Worm (Caenorhabditis elegans) whole organism, dauer: ENCODE data around the gene fbxa-36.
"Not testable (repeated sequence)": the region's sequence is repeated elsewhere in the genome, so short reads cannot be mapped to it uniquely, and the experiment has no call there.

ENCODE experiments used
- unc-62 ChIP-seq: sonication (generic microtip); optimal IDR thresholded peaks from 2 replicates; lab custom pipeline; 2017; ENCODE audit warnings: missing biosample characterization, missing genetic modification reagents, missing genetic modification characterization

The fbxa-36 gene

DNA sequence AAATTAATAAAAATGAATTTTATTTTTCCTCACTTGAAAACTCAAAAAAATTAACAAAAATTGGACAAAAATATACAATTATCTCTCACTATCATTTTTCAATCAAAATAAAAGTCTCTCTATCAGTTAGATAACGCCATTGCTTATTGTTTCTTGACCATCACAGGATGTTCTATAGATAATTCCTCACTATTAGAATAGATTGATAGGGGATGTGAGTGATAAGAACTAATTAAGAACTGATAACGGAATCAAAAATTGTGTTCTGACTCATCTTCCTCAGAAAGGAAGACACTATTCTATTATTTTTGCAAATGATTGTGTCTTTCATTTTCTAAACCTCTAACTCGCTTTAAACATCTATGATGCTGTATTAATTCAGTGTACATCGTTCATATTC lies 3.9 kb downstream of the fbxa-36 start:
- TF ChIP-seq unc-62 (GFP tag; lab: Kevin White, UChicago): no peak

DNA sequence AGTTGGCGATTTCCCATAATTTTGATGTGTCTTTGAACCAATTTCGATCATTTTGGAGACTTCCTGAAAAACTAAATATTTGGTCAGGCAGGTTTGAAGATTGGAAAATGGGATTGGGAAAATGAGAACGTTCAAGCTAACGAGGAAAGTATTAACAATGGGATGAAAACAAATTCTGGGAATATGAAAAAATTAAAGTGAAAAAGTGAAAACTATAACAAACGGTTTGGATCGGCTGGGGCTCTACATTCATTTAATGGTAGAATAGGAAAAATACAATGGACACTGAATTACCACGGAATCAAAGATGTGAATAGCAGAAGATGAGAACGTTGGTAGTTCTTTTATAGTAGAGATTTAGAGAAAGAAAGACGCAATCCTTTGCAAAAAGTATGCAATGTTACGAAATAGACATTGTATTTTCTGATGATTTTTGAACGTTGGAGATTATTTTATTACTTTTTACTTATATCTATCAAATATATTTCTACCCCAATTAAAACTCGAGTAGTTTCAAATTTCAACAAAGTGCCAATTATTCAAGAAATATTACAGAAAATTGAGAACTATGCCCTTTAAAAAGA lies 4.5 kb downstream of the fbxa-36 start, which contains the start of gene fbxa-50:
Gene fbxa-50 (minus strand): TSS at position 51 of the 584 bp plus-strand sequence.
- no peak for TF ChIP-seq unc-62 (GFP tag; lab: Kevin White, UChicago)

DNA sequence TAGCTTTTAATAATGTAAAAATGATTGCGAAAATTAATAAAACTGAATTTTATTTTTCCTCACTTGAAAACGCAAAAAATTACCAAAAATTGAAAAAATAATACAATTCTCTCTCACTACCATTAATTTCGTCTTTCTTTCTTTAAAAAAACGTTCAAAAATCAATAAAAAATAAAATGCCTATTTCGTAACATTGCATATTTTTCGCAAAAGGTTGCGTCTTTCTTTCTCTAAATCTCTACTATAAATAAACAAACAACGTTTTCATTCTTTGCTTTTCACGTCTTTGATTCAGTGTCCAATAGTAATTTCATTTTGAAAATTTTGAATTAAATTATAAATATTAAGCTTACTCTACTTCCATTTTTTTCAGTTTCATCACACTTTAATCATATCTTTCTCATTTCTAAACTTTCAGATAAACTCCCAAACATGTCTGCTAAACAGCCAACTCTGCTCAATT lies 8.4 kb downstream of the fbxa-36 start, which contains the start of gene fbxa-37:
Gene fbxa-37 (plus strand): TSS at position 413 of the 463 bp plus-strand sequence.
- TF ChIP-seq unc-62 (GFP tag; lab: Kevin White, UChicago): no peak

DNA sequence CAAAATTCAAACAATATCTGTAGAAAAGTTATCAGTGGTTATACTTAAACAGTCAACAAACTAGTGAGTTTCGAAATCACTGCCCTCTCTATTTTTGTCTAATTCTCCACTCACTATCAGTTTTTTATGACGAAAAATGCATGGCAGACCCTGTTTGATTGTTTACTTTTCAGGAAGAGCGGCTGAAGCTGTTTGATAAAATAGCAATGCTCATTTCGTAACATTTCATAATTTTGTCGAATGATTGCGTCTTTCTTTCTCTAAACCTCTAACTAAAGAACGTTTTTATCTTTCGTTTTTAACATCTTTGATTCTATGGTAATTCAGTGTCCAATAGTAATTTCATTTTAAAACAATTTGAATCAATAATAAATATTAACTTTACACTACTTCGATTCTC lies 13.8 kb downstream of the fbxa-36 start:
- TF ChIP-seq unc-62 (GFP tag; lab: Kevin White, UChicago): no peak

DNA sequence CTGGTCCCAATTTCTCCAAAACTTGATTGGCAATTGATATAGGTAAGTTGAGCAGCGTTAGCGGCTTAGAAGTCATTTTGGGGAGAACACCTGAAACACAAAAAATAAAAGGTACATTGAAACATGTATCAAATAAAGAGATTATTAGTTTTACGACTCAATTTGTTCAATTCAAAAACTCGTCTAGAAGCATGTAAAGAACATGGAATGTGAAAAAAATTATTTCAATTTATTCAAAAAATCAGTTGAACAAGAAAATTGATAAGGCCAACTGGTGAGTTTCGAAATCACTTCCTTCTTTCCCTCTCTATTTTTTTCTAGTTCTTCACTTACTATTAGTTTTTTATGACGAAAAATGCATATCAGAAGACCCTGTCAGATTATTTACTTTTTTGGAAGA lies 17.5 kb downstream of the fbxa-36 start, which contains the start of gene fbxa-30:
Gene fbxa-30 (minus strand): TSS at position 101 of the 400 bp plus-strand sequence.
- no peak for TF ChIP-seq unc-62 (GFP tag; lab: Kevin White, UChicago)

- TF ChIP-seq unc-62 (GFP tag; lab: Kevin White, UChicago): no peak
These were observed 19.2 kb downstream of the fbxa-36 start, which contains the start of gene fbxa-29 for ce11 chrIII:1273655-1274328. fbxa-29 (minus strand) TSS chrIII:1273705.

- no peak for TF ChIP-seq unc-62 (GFP tag; lab: Kevin White, UChicago)
These were observed 21.6 kb downstream of the fbxa-36 start, which contains the start of gene fbxa-31 for ce11 chrIII:1271378-1271926. fbxa-31 (minus strand) TSS chrIII:1271428.

DNA sequence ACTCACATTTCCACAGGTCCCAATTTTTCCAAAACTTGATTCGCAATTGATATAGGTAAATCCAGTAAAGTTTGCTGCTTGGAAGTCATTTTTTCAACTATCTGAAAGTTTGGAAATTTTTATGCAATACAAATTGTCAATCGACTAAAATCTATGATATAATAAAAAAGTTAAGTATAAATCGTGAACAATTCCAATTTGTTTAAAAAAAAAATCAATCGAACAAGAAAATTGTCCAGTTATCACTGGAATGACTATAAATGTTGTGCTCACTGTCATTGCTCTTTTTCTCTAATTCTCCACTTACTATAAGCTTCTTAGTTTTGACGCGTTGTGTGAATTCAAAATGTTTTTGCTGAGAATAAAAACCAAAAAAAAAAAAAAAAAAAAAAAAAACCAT lies 23.9 kb downstream of the fbxa-36 start, which contains the start of gene fbxa-32:
Gene fbxa-32 (minus strand): TSS at position 101 of the 400 bp plus-strand sequence.
- TF ChIP-seq unc-62 (GFP tag; lab: Kevin White, UChicago): no peak

DNA sequence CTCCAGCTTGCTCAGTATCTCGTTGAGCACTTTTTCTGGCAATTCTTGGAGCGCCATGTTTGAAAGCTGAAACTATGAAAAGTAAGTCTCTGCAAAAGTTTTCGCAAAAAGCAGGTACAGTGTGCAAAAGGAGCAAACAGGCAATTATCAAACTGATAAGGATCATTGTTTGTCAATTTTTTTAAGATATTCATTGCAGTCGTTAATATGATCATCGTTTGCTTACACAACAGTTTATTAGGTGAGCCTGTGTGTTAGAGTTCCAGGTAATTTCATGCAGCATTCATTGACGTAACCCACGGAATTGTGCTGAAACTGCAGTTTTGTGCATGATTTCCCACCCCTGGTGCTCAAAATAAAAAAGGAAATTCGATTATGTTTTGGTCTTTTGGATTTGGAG lies 26.2 kb downstream of the fbxa-36 start, which contains the start of gene fbxa-151:
Gene fbxa-151 (minus strand): TSS at position 101 of the 400 bp plus-strand sequence.
- TF ChIP-seq unc-62 (GFP tag; lab: Kevin White, UChicago): not testable (repeated sequence)

- TF ChIP-seq unc-62 (GFP tag; lab: Kevin White, UChicago): not testable (repeated sequence)
These were observed 29.3 kb downstream of the fbxa-36 start, which contains the start of gene srz-9 for ce11 chrIII:1263692-1264091. srz-9 (plus strand) TSS chrIII:1263992.

DNA sequence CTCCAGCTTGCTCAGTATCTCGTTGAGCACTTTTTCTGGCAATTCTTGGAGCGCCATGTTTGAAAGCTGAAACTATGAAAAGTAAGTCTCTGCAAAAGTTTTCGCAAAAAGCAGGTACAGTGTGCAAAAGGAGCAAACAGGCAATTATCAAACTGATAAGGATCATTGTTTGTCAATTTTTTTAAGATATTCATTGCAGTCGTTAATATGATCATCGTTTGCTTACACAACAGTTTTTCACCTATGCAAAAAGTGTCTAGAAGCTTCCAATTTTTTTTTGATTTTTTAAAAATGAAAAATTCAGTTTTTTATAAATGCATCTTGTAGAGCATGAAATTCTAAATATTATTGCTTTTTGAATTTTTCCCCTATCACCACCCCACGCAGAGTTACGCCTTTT lies 34.7 kb downstream of the fbxa-36 start, which contains the start of gene fbxa-78:
Gene fbxa-78 (minus strand): TSS at position 101 of the 400 bp plus-strand sequence.
- not testable (repeated sequence) for TF ChIP-seq unc-62 (GFP tag; lab: Kevin White, UChicago)

DNA sequence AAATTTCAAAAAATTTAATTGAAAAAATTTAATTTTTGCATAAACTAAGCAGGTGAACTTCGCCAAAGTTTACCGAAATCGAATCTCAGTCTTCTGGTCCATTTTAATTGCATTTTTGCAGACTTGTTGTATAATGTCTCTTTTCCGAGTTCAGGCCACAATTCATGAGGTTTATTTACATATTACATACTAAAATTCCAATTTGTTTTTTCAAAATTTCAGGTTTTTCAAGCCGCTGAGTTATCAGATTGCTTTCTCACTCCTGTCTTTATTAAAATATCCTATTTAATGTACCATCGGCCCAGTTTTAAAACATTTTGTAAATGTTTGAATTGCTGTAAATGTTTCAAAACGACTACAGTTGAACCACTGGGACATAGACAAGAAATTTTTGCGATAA lies 36.5 kb downstream of the fbxa-36 start, which contains the start of gene fbxa-208:
Gene fbxa-208 (plus strand): TSS at position 301 of the 400 bp plus-strand sequence.
- not testable (repeated sequence) for TF ChIP-seq unc-62 (GFP tag; lab: Kevin White, UChicago)

- TF ChIP-seq unc-62 (GFP tag; lab: Kevin White, UChicago): no peak
These were observed 43.9 kb downstream of the fbxa-36 start, which contains the start of the genes fbxa-76 and fbxa-77 for ce11 chrIII:1249111-1249583. fbxa-76 (minus strand) TSS chrIII:1249161. fbxa-77 (plus strand) TSS chrIII:1249475.

ce11 chrIII:1248335-1248734 lies 44.7 kb downstream of the fbxa-36 start:
- TF ChIP-seq unc-62 (GFP tag; lab: Kevin White, UChicago): no peak

DNA sequence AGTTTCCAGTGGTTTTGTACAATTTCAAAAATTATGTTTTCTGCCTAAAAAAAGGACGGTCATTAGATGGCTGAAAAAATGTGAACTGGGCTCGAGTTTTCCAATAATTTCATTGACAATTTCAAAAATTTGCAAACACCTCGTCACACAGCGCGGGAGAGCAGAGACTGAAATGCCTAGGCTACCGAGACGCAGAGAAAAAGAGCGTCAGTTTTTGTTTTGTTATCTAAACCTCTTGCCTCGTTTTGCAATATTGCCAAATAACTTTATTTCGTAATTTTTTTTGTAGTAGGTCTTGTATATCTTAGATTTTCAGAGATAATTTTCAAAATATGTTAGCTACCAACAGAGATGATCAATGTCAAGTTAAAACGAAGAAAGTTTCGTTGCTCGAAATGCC lies 49.8 kb downstream of the fbxa-36 start, which contains the start of gene fbxa-63:
Gene fbxa-63 (plus strand): TSS at position 310 of the 400 bp plus-strand sequence.
- TF ChIP-seq unc-62 (GFP tag; lab: Kevin White, UChicago): no peak
